Fruit fly (Drosophila melanogaster) whole organism, embryonic: Measurements from ENCODE around the gene 7B2.

Experiments used
- Abd-B ChIP-seq: fragments of 200-800 bp; sonication (Bioruptor generic); optimal IDR thresholded peaks from 2 replicates; lab custom pipeline; 2018; ENCODE audit warnings: missing biosample characterization, mild to moderate bottlenecking, missing genetic modification characterization, moderate library complexity
- Blimp-1 ChIP-seq: fragments of 200-800 bp; sonication (Bioruptor generic); optimal IDR thresholded peaks from 3 replicates; lab custom pipeline; 2018; ENCODE audit warnings: missing biosample characterization, missing genetic modification characterization, mild to moderate bottlenecking, moderate library complexity, missing genetic modification reagents
- Bteb2 ChIP-seq: fragments of 200-800 bp; sonication (Bioruptor generic); optimal IDR thresholded peaks from 2 replicates; lab custom pipeline; 2016; ENCODE audit warnings: missing biosample characterization, missing genetic modification characterization
- CG10209 ChIP-seq: fragments of 200-800 bp; sonication (Bioruptor generic); optimal IDR thresholded peaks from 3 replicates; lab custom pipeline; 2017; ENCODE audit warnings: missing biosample characterization, mild to moderate bottlenecking, missing genetic modification characterization, missing genetic modification reagents
- CG10267 ChIP-seq: fragments of 200-800 bp; sonication (Bioruptor generic); optimal IDR thresholded peaks from 2 replicates; lab custom pipeline; 2018; ENCODE audit warnings: missing biosample characterization, mild to moderate bottlenecking, missing genetic modification characterization, moderate library complexity
- CG10654 ChIP-seq: fragments of 200-800 bp; sonication (Bioruptor generic); optimal IDR thresholded peaks from 2 replicates; lab custom pipeline; 2016; ENCODE audit warnings: missing biosample characterization, missing genetic modification characterization
- CG11085 ChIP-seq: fragments of 200-800 bp; sonication (Bioruptor generic); IDR thresholded peaks from 2 replicates; pipeline ENCODE4 v1.3.6; 2022; ENCODE audit warnings: missing biosample characterization, missing genetic modification characterization
- CG12219 ChIP-seq: fragments of 200-800 bp; sonication (Bioruptor generic); optimal IDR thresholded peaks from 3 replicates; lab custom pipeline; 2018; ENCODE audit warnings: missing biosample characterization, mild to moderate bottlenecking, missing genetic modification characterization
- CG12299 ChIP-seq: fragments of 200-800 bp; sonication (Bioruptor generic); optimal IDR thresholded peaks from 2 replicates; lab custom pipeline; 2018; ENCODE audit warnings: missing biosample characterization, mild to moderate bottlenecking, missing genetic modification characterization
- CG12659 ChIP-seq: fragments of 200-800 bp; sonication (Bioruptor generic); optimal IDR thresholded peaks from 3 replicates; lab custom pipeline; 2017; ENCODE audit warnings: mild to moderate bottlenecking, missing biosample characterization, missing genetic modification reagents, missing genetic modification characterization
- CG12769 ChIP-seq: fragments of 200-800 bp; sonication (Bioruptor generic); optimal IDR thresholded peaks from 2 replicates; lab custom pipeline; 2019; ENCODE audit warnings: missing biosample characterization, mild to moderate bottlenecking, missing genetic modification characterization, moderate library complexity
- CG15073 ChIP-seq: fragments of 200-800 bp; sonication (Bioruptor generic); optimal IDR thresholded peaks from 2 replicates; lab custom pipeline; 2016; ENCODE audit warnings: missing biosample characterization, missing genetic modification characterization
- CG15269 ChIP-seq: fragments of 200-800 bp; sonication (Bioruptor generic); optimal IDR thresholded peaks from 2 replicates; lab custom pipeline; 2018; ENCODE audit warnings: missing biosample characterization, mild to moderate bottlenecking, missing genetic modification characterization, moderate library complexity
- CG17912 ChIP-seq: fragments of 200-800 bp; sonication (Bioruptor generic); optimal IDR thresholded peaks from 2 replicates; lab custom pipeline; 2018; ENCODE audit warnings: missing biosample characterization, mild to moderate bottlenecking, missing genetic modification characterization
- CG18476 ChIP-seq: fragments of 200-800 bp; sonication (Bioruptor generic); optimal IDR thresholded peaks from 2 replicates; lab custom pipeline; 2016; ENCODE audit warnings: missing biosample characterization, mild to moderate bottlenecking, missing genetic modification characterization
- CG2875 ChIP-seq: fragments of 200-800 bp; sonication (Bioruptor generic); optimal IDR thresholded peaks from 2 replicates; lab custom pipeline; 2017; ENCODE audit warnings: missing biosample characterization, mild to moderate bottlenecking, missing genetic modification characterization, missing genetic modification reagents
- CG4404 ChIP-seq: fragments of 200-800 bp; sonication (Bioruptor generic); IDR thresholded peaks from 2 replicates; pipeline ENCODE4 v1.3.6; 2022; ENCODE audit warnings: missing biosample characterization, missing genetic modification characterization
- CG7357 ChIP-seq: fragments of 200-800 bp; sonication (Bioruptor generic); IDR thresholded peaks from 3 replicates; pipeline ENCODE4 v1.3.6; 2022; ENCODE audit warnings: missing biosample characterization, missing genetic modification characterization
- CG7987 ChIP-seq: fragments of 200-800 bp; sonication (Bioruptor generic); optimal IDR thresholded peaks from 2 replicates; lab custom pipeline; 2018; ENCODE audit warnings: missing biosample characterization, mild to moderate bottlenecking, missing genetic modification characterization, moderate library complexity
- Camta ChIP-seq: fragments of 200-800 bp; sonication (Bioruptor generic); optimal IDR thresholded peaks from 2 replicates; lab custom pipeline; 2016; ENCODE audit warnings: missing biosample characterization, missing genetic modification characterization
- CkIIα-i1 ChIP-seq: fragments of 200-800 bp; sonication (Bioruptor generic); IDR thresholded peaks from 2 replicates; pipeline ENCODE4 v1.3.6; 2022; ENCODE audit warnings: missing biosample characterization, missing genetic modification characterization
- D19A ChIP-seq: fragments of 200-800 bp; optimal IDR thresholded peaks from 3 replicates; lab custom pipeline; 2019; ENCODE audit warnings: missing biosample characterization, mild to moderate bottlenecking, missing genetic modification characterization, moderate library complexity
- HLH3B ChIP-seq: fragments of 200-800 bp; sonication (Bioruptor generic); IDR thresholded peaks from 2 replicates; pipeline ENCODE4 v1.3.6; 2022; ENCODE audit warnings: missing biosample characterization, missing genetic modification characterization
- HLH54F ChIP-seq: fragments of 200-800 bp; sonication (Bioruptor generic); optimal IDR thresholded peaks from 3 replicates; lab custom pipeline; 2016; ENCODE audit warnings: missing biosample characterization, missing genetic modification characterization
- MBD-R2 ChIP-seq: fragments of 200-800 bp; sonication (Bioruptor generic); IDR thresholded peaks from 2 replicates; pipeline ENCODE4 v1.3.6; 2022; ENCODE audit warnings: missing biosample characterization, missing genetic modification characterization
- Med ChIP-seq: fragments of 200-800 bp; sonication (Bioruptor generic); peaks from one replicate; lab custom pipeline; 2016; ENCODE audit warnings: missing biosample characterization, missing genetic modification characterization, mild to moderate bottlenecking, inconsistent platforms, moderate library complexity
- Nf-YA ChIP-seq: fragments of 200-800 bp; sonication (Bioruptor generic); IDR thresholded peaks from 2 replicates; pipeline ENCODE4 v1.3.6; 2022; ENCODE audit warnings: missing biosample characterization, missing genetic modification characterization
- Rx ChIP-seq: fragments of 200-800 bp; sonication (Bioruptor generic); IDR thresholded peaks from 2 replicates; pipeline ENCODE4 v1.3.6; 2022; ENCODE audit warnings: missing biosample characterization, missing genetic modification characterization
- Scr ChIP-seq: fragments of 200-800 bp; sonication (Bioruptor generic); IDR thresholded peaks from 2 replicates; pipeline ENCODE4 v1.3.6; 2022; ENCODE audit warnings: missing biosample characterization, missing genetic modification characterization; ENCODE audit not compliant: partially characterized antibody
- ab ChIP-seq: fragments of 200-800 bp; sonication (Bioruptor generic); optimal IDR thresholded peaks from 2 replicates; lab custom pipeline; 2016; ENCODE audit warnings: missing biosample characterization, missing genetic modification characterization
- aop ChIP-seq: fragments of 200-800 bp; sonication (Bioruptor generic); IDR thresholded peaks from 2 replicates; pipeline ENCODE4 v1.3.6; 2022; ENCODE audit warnings: missing biosample characterization, missing genetic modification characterization
- bsh ChIP-seq, 2 experiments: fragments of 200-800 bp; sonication (Bioruptor generic); optimal IDR thresholded peaks; 2 replicates each; lab custom pipeline; 2017 to 2018; ENCODE audit warnings: mild to moderate bottlenecking in 2 of 2, missing biosample characterization in 2 of 2, missing genetic modification characterization in 2 of 2, moderate library complexity in 1 of 2
- cas ChIP-seq: fragments of 200-800 bp; sonication (Bioruptor generic); IDR thresholded peaks from 2 replicates; pipeline ENCODE4 v1.3.6; 2022; ENCODE audit warnings: missing biosample characterization, missing genetic modification characterization
- fru ChIP-seq: fragments of >200 bp; optimal IDR thresholded peaks from 2 replicates; lab custom pipeline; 2017
- fu2 ChIP-seq: fragments of 200-800 bp; sonication (Bioruptor generic); optimal IDR thresholded peaks from 2 replicates; lab custom pipeline; 2016; ENCODE audit warnings: missing biosample characterization, missing genetic modification characterization
- gem ChIP-seq: fragments of 200-800 bp; sonication (Bioruptor generic); optimal IDR thresholded peaks from 2 replicates; lab custom pipeline; 2019; ENCODE audit warnings: missing biosample characterization, mild to moderate bottlenecking, missing genetic modification characterization, moderate library complexity
- h ChIP-seq: fragments of >200 bp; optimal IDR thresholded peaks from 2 replicates; lab custom pipeline; 2017
- hb ChIP-seq: fragments of 200-800 bp; sonication (Bioruptor generic); IDR thresholded peaks from 3 replicates; pipeline ENCODE4 v1.3.6; 2022; ENCODE audit warnings: missing biosample characterization, missing genetic modification characterization; ENCODE audit not compliant: partially characterized antibody
- ken ChIP-seq: fragments of 200-800 bp; sonication (Bioruptor generic); IDR thresholded peaks from 3 replicates; pipeline ENCODE4 v1.3.6; 2022; ENCODE audit warnings: missing biosample characterization, missing genetic modification characterization
- klu ChIP-seq: fragments of 200-800 bp; sonication (Bioruptor generic); IDR thresholded peaks from 2 replicates; pipeline ENCODE4 v1.3.6; 2022; ENCODE audit warnings: missing biosample characterization, missing genetic modification characterization
- lilli ChIP-seq: fragments of 200-800 bp; sonication (Bioruptor generic); optimal IDR thresholded peaks from 3 replicates; lab custom pipeline; 2016; ENCODE audit warnings: missing biosample characterization, missing genetic modification characterization
- lov ChIP-seq, 2 experiments: fragments of 200-800 bp in 1 of 2; fragments of >200 bp in 1 of 2; sonication (Bioruptor generic) in 1 of 2; IDR thresholded peaks in 1 of 2; optimal IDR thresholded peaks in 1 of 2; 2 replicates in 1 of 2; 3 replicates in 1 of 2; pipeline versions ENCODE4 v1.3.6 to Lab custom; 2017 to 2022; ENCODE audit warnings: missing biosample characterization in 1 of 2, missing genetic modification characterization in 1 of 2
- otp ChIP-seq: fragments of 200-800 bp; sonication (Bioruptor generic); IDR thresholded peaks from 3 replicates; pipeline ENCODE4, ENCODE4 v1.3.6; 2022; ENCODE audit warnings: missing biosample characterization, missing genetic modification characterization
- schlank ChIP-seq: fragments of 200-800 bp; sonication (Bioruptor generic); optimal IDR thresholded peaks from 2 replicates; lab custom pipeline; 2018; ENCODE audit warnings: missing biosample characterization, mild to moderate bottlenecking, missing genetic modification characterization
- scrt ChIP-seq: fragments of 200-800 bp; sonication (Bioruptor generic); optimal IDR thresholded peaks from 2 replicates; lab custom pipeline; 2018; ENCODE audit warnings: missing biosample characterization, mild to moderate bottlenecking, missing genetic modification characterization, moderate library complexity
- toy ChIP-seq: fragments of 200-800 bp; sonication (Bioruptor generic); IDR thresholded peaks from 2 replicates; pipeline ENCODE4 v1.3.6; 2022; ENCODE audit warnings: missing biosample characterization, missing genetic modification characterization
- unc-4 ChIP-seq: fragments of 200-800 bp; sonication (Bioruptor generic); IDR thresholded peaks from 2 replicates; pipeline ENCODE4 v1.3.6; 2022; ENCODE audit warnings: missing biosample characterization, missing genetic modification characterization; ENCODE audit not compliant: partially characterized antibody
- unpg ChIP-seq: fragments of 200-800 bp; sonication (Bioruptor generic); optimal IDR thresholded peaks from 3 replicates; lab custom pipeline; 2018; ENCODE audit warnings: missing biosample characterization, mild to moderate bottlenecking, missing genetic modification characterization, moderate library complexity
- wdn ChIP-seq: fragments of 200-800 bp; sonication (Bioruptor generic); IDR thresholded peaks from 2 replicates; pipeline ENCODE4 v1.3.6; 2022; ENCODE audit warnings: missing biosample characterization, missing genetic modification characterization
- wor ChIP-seq: fragments of 200-800 bp; sonication (Bioruptor generic); IDR thresholded peaks from 2 replicates; pipeline ENCODE4 v1.3.6; 2022; ENCODE audit warnings: missing biosample characterization, missing genetic modification characterization
- z ChIP-seq: fragments of 200-800 bp; sonication (Bioruptor generic); IDR thresholded peaks from 3 replicates; pipeline ENCODE4 v1.3.6; 2022; ENCODE audit warnings: missing biosample characterization, missing genetic modification characterization

7B2 gene

dm6 chr3R:5354373-5355134 lies 22.0 kb upstream of the 7B2 start, which contains the start of the genes CG11999 and CG1161:
Gene CG11999 (minus strand): TSS chr3R:5354747.
Gene CG1161 (plus strand): TSS chr3R:5355092.
- TF ChIP-seq MBD-R2 (GFP tag; lab: Robert Waterston, UW) (peak; percentile 59), z (GFP tag; lab: Robert Waterston, UW) (no peak), bsh (GFP tag; optimal IDR thresholded peaks at IDR 0.05; lab: Kevin White, UChicago) (no peak), Blimp-1 (no peak), aop (GFP tag; lab: Robert Waterston, UW) (no peak), fu2 (no peak), fru (lab: Kevin White, UChicago) (no peak), gem (tag; lab: Kevin White, UChicago) (no peak), CG2875 (GFP tag; lab: Kevin White, UChicago) (no peak), CG18476 (GFP tag; lab: Kevin White, UChicago) (no peak), otp (GFP tag; lab: Robert Waterston, UW) (no peak), Rx (GFP tag; lab: Robert Waterston, UW) (no peak), CG12659 (peak; percentile 52), CG7357 (no peak), CG10654 (GFP tag; lab: Kevin White, UChicago) (no peak), Nf-YA (GFP tag; lab: Robert Waterston, UW) (no peak), h (lab: Kevin White, UChicago) (no peak), CkIIα-i1 (GFP tag; lab: Robert Waterston, UW) (no peak), wdn (GFP tag; lab: Robert Waterston, UW) (no peak), cas (no peak), HLH3B (GFP tag; lab: Robert Waterston, UW) (no peak), ab (no peak), wor (no peak), CG12219 (no peak), CG15073 (no peak), Scr (GFP tag; lab: Robert Waterston, UW) (no peak), Med (GFP tag; lab: Kevin White, UChicago) (no peak), Bteb2 (GFP tag; lab: Kevin White, UChicago) (no peak), CG17912 (GFP tag; lab: Kevin White, UChicago) (no peak), lilli (GFP tag; lab: Kevin White, UChicago) (peak; percentile 4), CG12769 (no peak), toy (GFP tag; lab: Robert Waterston, UW) (no peak), CG10267 (tag; lab: Kevin White, UChicago) (peak; percentile 43), unpg (GFP tag; lab: Kevin White, UChicago) (peak; percentile 12), CG10209 (GFP tag; lab: Kevin White, UChicago) (no peak), CG11085 (GFP tag; lab: Robert Waterston, UW) (no peak), Camta (GFP tag; lab: Kevin White, UChicago) (no peak), klu (GFP tag; lab: Robert Waterston, UW) (no peak), CG4404 (no peak), schlank (no peak), Abd-B (GFP tag; lab: Kevin White, UChicago) (no peak), HLH54F (GFP tag; lab: Kevin White, UChicago) (no peak), lov (optimal IDR thresholded peaks at IDR 0.05; lab: Kevin White, UChicago) (no peak), lov (GFP tag; IDR thresholded peaks at IDR 0.05; lab: Robert Waterston, UW) (no peak), unc-4 (no peak), ken (GFP tag; lab: Robert Waterston, UW) (no peak), CG7987 (GFP tag; lab: Kevin White, UChicago) (no peak), CG15269 (no peak), CG12299 (tag; lab: Kevin White, UChicago) (no peak), D19A (tag; lab: Kevin White, UChicago) (peak; percentile 14), hb (GFP tag; lab: Robert Waterston, UW) (no peak), scrt (GFP tag; lab: Kevin White, UChicago) (no peak)
